Worm (Caenorhabditis elegans) whole organism, mixed stage, embryonic: ENCODE measurements around the gene gst-42.

ENCODE experiments used
- elt-1 ChIP-seq: sonication (generic microtip); optimal IDR thresholded peaks from 2 replicates; lab custom pipeline; 2017; ENCODE audit warnings: missing genetic modification characterization, mild to moderate bottlenecking, missing compliant biosample characterization, antibody characterized with exemption, moderate library complexity, borderline replicate concordance; ENCODE audit not compliant: insufficient read depth
- lin-32 ChIP-seq: fragments of 200-800 bp; sonication (Bioruptor generic); optimal IDR thresholded peaks from 2 replicates; lab custom pipeline; 2018; ENCODE audit warnings: mild to moderate bottlenecking, missing genetic modification characterization, missing compliant biosample characterization
- mep-1 ChIP-seq: fragments of 150-350 bp; optimal IDR thresholded peaks from 2 replicates; lab custom pipeline; 2017; ENCODE audit warnings: missing biosample characterization, missing genetic modification reagents, missing genetic modification characterization, inconsistent platforms
- nhr-12 ChIP-seq: fragments of 150-350 bp; optimal IDR thresholded peaks from 2 replicates; lab custom pipeline; 2014; ENCODE audit warnings: missing biosample characterization, missing genetic modification characterization
- nhr-28 ChIP-seq: fragments of 150-350 bp; optimal IDR thresholded peaks from 2 replicates; lab custom pipeline; 2014; ENCODE audit warnings: missing biosample characterization, missing genetic modification characterization
- snpc-4 ChIP-seq: fragments of 150-350 bp; optimal IDR thresholded peaks from 2 replicates; lab custom pipeline; 2014; ENCODE audit warnings: missing biosample characterization, missing genetic modification characterization
- unc-62 ChIP-seq: fragments of 150-350 bp; optimal IDR thresholded peaks from 2 replicates; lab custom pipeline; 2014; ENCODE audit warnings: missing biosample characterization, missing genetic modification reagents, missing genetic modification characterization

DNA sequence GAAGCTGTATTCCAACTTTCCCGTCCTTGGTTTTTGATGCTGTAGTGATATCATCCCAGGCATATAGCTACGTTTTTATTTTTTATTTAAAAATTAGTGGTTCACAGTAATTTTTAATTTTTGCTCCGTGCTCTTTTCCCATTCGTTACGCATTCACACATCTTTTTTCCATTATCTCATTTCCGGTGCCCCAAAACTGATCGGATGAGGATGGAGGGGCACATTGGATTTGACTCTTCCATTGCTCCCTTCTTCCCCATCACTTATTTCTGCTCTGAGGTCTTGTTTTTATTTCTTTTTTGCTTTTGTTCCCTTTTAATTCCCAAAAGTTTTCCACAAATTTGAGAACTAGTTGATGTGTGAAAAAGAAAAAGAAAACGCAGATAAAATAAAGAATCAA, 25.4 kb upstream of the gst-42 start:
- TF ChIP-seq snpc-4 (tag; lab: Kevin White, UChicago) (no peak), unc-62 (GFP tag; lab: Kevin White, UChicago) (no peak), nhr-12 (no peak), lin-32 (GFP tag; lab: Kevin White, UChicago) (no peak), nhr-28 (tag; lab: Kevin White, UChicago) (no peak), mep-1 (tag; lab: Kevin White, UChicago) (no peak), elt-1 (no peak)
